Fruit fly (Drosophila melanogaster) whole organism, embryonic: ENCODE data around the gene Ilp6.
A peak's percentile ranks its signal among the peaks of the same experiment; 100 is the strongest.

Experiments
- CG10267 ChIP-seq: fragments of 200-800 bp; sonication (Bioruptor generic); optimal IDR thresholded peaks from 2 replicates; lab custom pipeline; 2018; ENCODE audit warnings: missing biosample characterization, mild to moderate bottlenecking, missing genetic modification characterization, moderate library complexity
- CG12391 ChIP-seq: fragments of 200-800 bp; sonication (Bioruptor generic); optimal IDR thresholded peaks from 3 replicates; lab custom pipeline; 2018; ENCODE audit warnings: missing biosample characterization, mild to moderate bottlenecking, missing genetic modification characterization, moderate library complexity
- CG13287 ChIP-seq: fragments of 200-800 bp; sonication (Bioruptor generic); IDR thresholded peaks from 2 replicates; pipeline ENCODE4 v1.3.6; 2022; ENCODE audit warnings: missing biosample characterization, missing genetic modification characterization; ENCODE audit not compliant: partially characterized antibody
- CG14441 ChIP-seq: fragments of 200-800 bp; sonication (Bioruptor generic); IDR thresholded peaks from 2 replicates; pipeline ENCODE4 v1.3.6; 2022; ENCODE audit warnings: missing biosample characterization, missing genetic modification characterization
- CG15269 ChIP-seq: fragments of 200-800 bp; sonication (Bioruptor generic); optimal IDR thresholded peaks from 2 replicates; lab custom pipeline; 2018; ENCODE audit warnings: missing biosample characterization, mild to moderate bottlenecking, missing genetic modification characterization, moderate library complexity
- CG17361 ChIP-seq: fragments of 200-800 bp; sonication (Bioruptor generic); IDR thresholded peaks from 3 replicates; pipeline ENCODE4 v1.3.6; 2022; ENCODE audit warnings: missing biosample characterization, missing genetic modification characterization
- CG2199 ChIP-seq: fragments of 200-800 bp; sonication (Bioruptor generic); IDR thresholded peaks from 3 replicates; pipeline ENCODE4 v1.3.6; 2022; ENCODE audit warnings: missing biosample characterization, missing genetic modification characterization
- CG2875 ChIP-seq: fragments of 200-800 bp; sonication (Bioruptor generic); optimal IDR thresholded peaks from 2 replicates; lab custom pipeline; 2017; ENCODE audit warnings: missing biosample characterization, mild to moderate bottlenecking, missing genetic modification characterization, missing genetic modification reagents
- CG3726 ChIP-seq: fragments of 200-800 bp; sonication (Bioruptor generic); IDR thresholded peaks from 3 replicates; pipeline ENCODE4, ENCODE4 v1.3.6; 2022; ENCODE audit warnings: missing biosample characterization, missing genetic modification characterization
- CG5245 ChIP-seq: fragments of 200-800 bp; sonication (Bioruptor generic); optimal IDR thresholded peaks from 3 replicates; lab custom pipeline; 2016; ENCODE audit warnings: missing biosample characterization, missing genetic modification characterization
- CG7271 ChIP-seq: fragments of 200-800 bp; sonication (Bioruptor generic); optimal IDR thresholded peaks from 2 replicates; lab custom pipeline; 2018; ENCODE audit warnings: missing biosample characterization, mild to moderate bottlenecking, missing genetic modification characterization, moderate library complexity
- CG7745 ChIP-seq: fragments of 200-800 bp; sonication (Bioruptor generic); optimal IDR thresholded peaks from 2 replicates; lab custom pipeline; 2018; ENCODE audit warnings: missing biosample characterization, mild to moderate bottlenecking, missing genetic modification characterization, moderate library complexity
- CG7839 ChIP-seq: fragments of 200-800 bp; sonication (Bioruptor generic); optimal IDR thresholded peaks from 3 replicates; lab custom pipeline; 2018; ENCODE audit warnings: missing biosample characterization, mild to moderate bottlenecking, missing genetic modification characterization, moderate library complexity
- CG9932 ChIP-seq: fragments of 200-800 bp; sonication (Bioruptor generic); IDR thresholded peaks from 2 replicates; pipeline ENCODE4 v1.3.6; 2022; ENCODE audit warnings: missing biosample characterization, missing genetic modification characterization
- CHES-1-like ChIP-seq: fragments of 200-800 bp; sonication (Bioruptor generic); optimal IDR thresholded peaks from 2 replicates; lab custom pipeline; 2016; ENCODE audit warnings: missing biosample characterization, missing genetic modification characterization
- Deaf1 ChIP-seq: fragments of 200-800 bp; optimal IDR thresholded peaks from 3 replicates; lab custom pipeline; 2019; ENCODE audit warnings: missing biosample characterization, mild to moderate bottlenecking, missing genetic modification characterization, moderate library complexity
- Doc3 ChIP-seq: fragments of 200-800 bp; sonication (Bioruptor generic); IDR thresholded peaks from 3 replicates; pipeline ENCODE4 v1.3.6; 2022; ENCODE audit warnings: missing biosample characterization, missing genetic modification characterization; ENCODE audit not compliant: partially characterized antibody
- E2f1 ChIP-seq: fragments of 200-800 bp; sonication (Bioruptor generic); IDR thresholded peaks from 2 replicates; pipeline ENCODE4 v1.3.6; 2022; ENCODE audit warnings: missing biosample characterization, missing genetic modification characterization
- ERR ChIP-seq: fragments of 200-800 bp; sonication (Bioruptor generic); optimal IDR thresholded peaks from 2 replicates; lab custom pipeline; 2016; ENCODE audit warnings: missing biosample characterization, missing genetic modification characterization
- Fer3 ChIP-seq: fragments of 200-800 bp; sonication (Bioruptor generic); optimal IDR thresholded peaks from 2 replicates; lab custom pipeline; 2018; ENCODE audit warnings: missing biosample characterization, mild to moderate bottlenecking, missing genetic modification characterization, moderate library complexity
- HHEX ChIP-seq: fragments of 200-800 bp; sonication (Bioruptor generic); optimal IDR thresholded peaks from 3 replicates; lab custom pipeline; 2017; ENCODE audit warnings: missing biosample characterization, mild to moderate bottlenecking, missing genetic modification characterization, missing genetic modification reagents
- HLH3B ChIP-seq: fragments of 200-800 bp; sonication (Bioruptor generic); IDR thresholded peaks from 2 replicates; pipeline ENCODE4 v1.3.6; 2022; ENCODE audit warnings: missing biosample characterization, missing genetic modification characterization
- Hmx ChIP-seq: fragments of 200-800 bp; sonication (Bioruptor generic); optimal IDR thresholded peaks from 2 replicates; lab custom pipeline; 2016; ENCODE audit warnings: missing biosample characterization, missing genetic modification characterization
- Hr39 ChIP-seq: fragments of >200 bp; optimal IDR thresholded peaks from 2 replicates; lab custom pipeline; 2017
- Hr51 ChIP-seq, 2 experiments: fragments of 200-800 bp; sonication (Bioruptor generic); optimal IDR thresholded peaks; 2 replicates in 1 of 2; 3 replicates in 1 of 2; lab custom pipeline; 2016 to 2018; ENCODE audit warnings: missing biosample characterization in 2 of 2, missing genetic modification characterization in 2 of 2, mild to moderate bottlenecking in 1 of 2, moderate library complexity in 1 of 2
- Lim3 ChIP-seq: fragments of 200-800 bp; sonication (Bioruptor generic); IDR thresholded peaks from 2 replicates; pipeline ENCODE4 v1.3.6; 2022; ENCODE audit warnings: missing biosample characterization, missing genetic modification characterization
- Lpt ChIP-seq: fragments of >200 bp; optimal IDR thresholded peaks from 2 replicates; lab custom pipeline; 2018; ENCODE audit warnings: missing biosample characterization, missing genetic modification characterization
- MTF-1 ChIP-seq: fragments of 200-800 bp; sonication (Bioruptor generic); optimal IDR thresholded peaks from 2 replicates; lab custom pipeline; 2018; ENCODE audit warnings: missing biosample characterization, mild to moderate bottlenecking, missing genetic modification characterization, borderline replicate concordance
- Oaz ChIP-seq: fragments of 200-800 bp; sonication (Bioruptor generic); IDR thresholded peaks from 2 replicates; pipeline ENCODE4 v1.3.6; 2022; ENCODE audit warnings: missing biosample characterization, missing genetic modification characterization
- Ravus ChIP-seq: fragments of 200-800 bp; sonication (Bioruptor generic); IDR thresholded peaks from 2 replicates; pipeline ENCODE4 v1.3.6; 2022; ENCODE audit warnings: missing biosample characterization, missing genetic modification characterization
- abd-A ChIP-seq: fragments of 200-800 bp; sonication (Bioruptor generic); optimal IDR thresholded peaks from 3 replicates; lab custom pipeline; 2019; ENCODE audit warnings: missing biosample characterization, mild to moderate bottlenecking, missing genetic modification characterization, moderate library complexity
- bab2 ChIP-seq: fragments of 200-800 bp; sonication (Bioruptor generic); optimal IDR thresholded peaks from 2 replicates; lab custom pipeline; 2016; ENCODE audit warnings: missing biosample characterization, missing genetic modification characterization
- bcd ChIP-seq: fragments of 200-800 bp; sonication (Bioruptor generic); optimal IDR thresholded peaks from 2 replicates; lab custom pipeline; 2017; ENCODE audit warnings: missing biosample characterization, mild to moderate bottlenecking, missing genetic modification characterization
- croc ChIP-seq: fragments of 200-800 bp; sonication (Bioruptor generic); conservative IDR thresholded peaks from 3 replicates; pipeline ENCODE4 v1.3.6; 2022; ENCODE audit warnings: missing biosample characterization, missing genetic modification characterization
- dysf ChIP-seq: fragments of 200-800 bp; sonication (Bioruptor generic); IDR thresholded peaks from 3 replicates; pipeline ENCODE4 v1.3.6; 2022; ENCODE audit warnings: missing biosample characterization, missing genetic modification characterization
- eyg ChIP-seq: fragments of 200-800 bp; sonication (Bioruptor generic); optimal IDR thresholded peaks from 3 replicates; lab custom pipeline; 2016; ENCODE audit warnings: missing biosample characterization, missing genetic modification characterization
- grau ChIP-seq: fragments of 200-800 bp; optimal IDR thresholded peaks from 3 replicates; lab custom pipeline; 2019; ENCODE audit warnings: missing biosample characterization, mild to moderate bottlenecking, missing genetic modification characterization, moderate library complexity
- gro ChIP-seq: fragments of 200-800 bp; sonication (Bioruptor generic); optimal IDR thresholded peaks from 2 replicates; lab custom pipeline; 2016; ENCODE audit warnings: missing biosample characterization, missing genetic modification characterization
- gsb-n ChIP-seq: fragments of 200-800 bp; sonication (Bioruptor generic); optimal IDR thresholded peaks from 3 replicates; lab custom pipeline; 2018; ENCODE audit warnings: missing biosample characterization, mild to moderate bottlenecking, missing genetic modification characterization
- her ChIP-seq: fragments of 200-800 bp; sonication (Bioruptor generic); optimal IDR thresholded peaks from 2 replicates; lab custom pipeline; 2016; ENCODE audit warnings: missing biosample characterization, missing genetic modification characterization
- jigr1 ChIP-seq: fragments of 200-800 bp; sonication (Bioruptor generic); IDR thresholded peaks from 3 replicates; pipeline ENCODE4 v1.3.6; 2022; ENCODE audit warnings: missing biosample characterization, missing genetic modification characterization
- klu ChIP-seq: fragments of 200-800 bp; sonication (Bioruptor generic); IDR thresholded peaks from 2 replicates; pipeline ENCODE4 v1.3.6; 2022; ENCODE audit warnings: missing biosample characterization, missing genetic modification characterization
- pros ChIP-seq: fragments of 200-800 bp; sonication (Bioruptor generic); optimal IDR thresholded peaks from 3 replicates; lab custom pipeline; 2019; ENCODE audit warnings: missing biosample characterization, mild to moderate bottlenecking, missing genetic modification characterization, moderate library complexity
- row ChIP-seq: fragments of 200-800 bp; sonication (Bioruptor generic); IDR thresholded peaks from 3 replicates; pipeline ENCODE4 v1.3.6; 2022; ENCODE audit warnings: missing biosample characterization, missing genetic modification characterization
- wdn ChIP-seq: fragments of 200-800 bp; sonication (Bioruptor generic); IDR thresholded peaks from 2 replicates; pipeline ENCODE4 v1.3.6; 2022; ENCODE audit warnings: missing biosample characterization, missing genetic modification characterization
- zfh1 ChIP-seq: fragments of 200-800 bp; sonication (Bioruptor generic); IDR thresholded peaks from 3 replicates; pipeline ENCODE4 v1.3.6; 2022; ENCODE audit warnings: missing biosample characterization, missing genetic modification characterization

Ilp6 gene

dm6 chrX:2365405-2365804, 30.9 kb upstream of the Ilp6 start (continued):
- peak; percentile 30 for TF ChIP-seq CG15269
- no peak for TF ChIP-seq Lim3 (GFP tag; lab: Robert Waterston, UW)
- no peak for TF ChIP-seq Lpt
- TF ChIP-seq jigr1 (GFP tag; lab: Robert Waterston, UW): no peak
- TF ChIP-seq CHES-1-like (GFP tag; lab: Kevin White, UChicago): no peak
- no peak for TF ChIP-seq Hr39 (lab: Kevin White, UChicago)
- TF ChIP-seq zfh1 (GFP tag; lab: Robert Waterston, UW): no peak
- no peak for TF ChIP-seq bcd (GFP tag; lab: Kevin White, UChicago)
- TF ChIP-seq CG3726: no peak
- TF ChIP-seq CG2875: peak; percentile 0
- no peak for TF ChIP-seq Fer3
- peak; percentile 21 for TF ChIP-seq CG12391 (tag; lab: Kevin White, UChicago)
- no peak for TF ChIP-seq CG2199
- 0 out of 3 replicates have a peak, but pooled peaks have one; percentile 29 for TF ChIP-seq dysf (GFP tag; lab: Robert Waterston, UW)
- no peak for TF ChIP-seq pros (GFP tag; lab: Kevin White, UChicago)
- TF ChIP-seq Hr51 (GFP tag; optimal IDR thresholded peaks at IDR 0.05; lab: Kevin White, UChicago): peak in 1 of 2 experiments; percentile 33
- no peak for TF ChIP-seq gsb-n
- TF ChIP-seq grau (tag; lab: Kevin White, UChicago): peak; percentile 24
- no peak for TF ChIP-seq Hmx (GFP tag; lab: Kevin White, UChicago)
- no peak for TF ChIP-seq CG5245
- TF ChIP-seq bab2 (GFP tag; lab: Kevin White, UChicago): no peak
- TF ChIP-seq CG10267 (tag; lab: Kevin White, UChicago): no peak
- 0 out of 2 replicates have a peak, but pooled peaks have one; percentile 10 for TF ChIP-seq CG14441
- no peak for TF ChIP-seq E2f1 (GFP tag; lab: Robert Waterston, UW)
- TF ChIP-seq HLH3B (GFP tag; lab: Robert Waterston, UW): peak; percentile 40; the same call in 1 of the 2 replicates
- no peak for TF ChIP-seq klu (GFP tag; lab: Robert Waterston, UW)
- no peak for TF ChIP-seq Deaf1
- TF ChIP-seq CG7271 (tag; lab: Kevin White, UChicago): no peak
- TF ChIP-seq CG17361 (GFP tag; lab: Robert Waterston, UW): no peak
- peak; percentile 48 for TF ChIP-seq row
- peak; percentile 33 for TF ChIP-seq CG7839 (tag; lab: Kevin White, UChicago)
- no peak for TF ChIP-seq Ravus
- TF ChIP-seq gro (GFP tag; lab: Kevin White, UChicago): no peak
- TF ChIP-seq MTF-1 (GFP tag; lab: Kevin White, UChicago): no peak
- TF ChIP-seq CG13287 (GFP tag; lab: Robert Waterston, UW): no peak
- TF ChIP-seq ERR (GFP tag; lab: Kevin White, UChicago): no peak
- no peak for TF ChIP-seq eyg (GFP tag; lab: Kevin White, UChicago)
- no peak for TF ChIP-seq wdn (GFP tag; lab: Robert Waterston, UW)
- TF ChIP-seq her (GFP tag; lab: Kevin White, UChicago): no peak
- TF ChIP-seq abd-A (tag; lab: Kevin White, UChicago): no peak
- no peak for TF ChIP-seq CG7745 (tag; lab: Kevin White, UChicago)
- TF ChIP-seq Doc3 (GFP tag; lab: Robert Waterston, UW): no peak
- no peak for TF ChIP-seq Oaz (GFP tag; lab: Robert Waterston, UW)
- no peak for TF ChIP-seq CG9932 (GFP tag; lab: Robert Waterston, UW)
- no peak for TF ChIP-seq HHEX (GFP tag; lab: Kevin White, UChicago)
- no peak for TF ChIP-seq croc (GFP tag; lab: Robert Waterston, UW)
